Fruit fly (Drosophila melanogaster): ENCODE data around the gene Or13a.

DNA sequence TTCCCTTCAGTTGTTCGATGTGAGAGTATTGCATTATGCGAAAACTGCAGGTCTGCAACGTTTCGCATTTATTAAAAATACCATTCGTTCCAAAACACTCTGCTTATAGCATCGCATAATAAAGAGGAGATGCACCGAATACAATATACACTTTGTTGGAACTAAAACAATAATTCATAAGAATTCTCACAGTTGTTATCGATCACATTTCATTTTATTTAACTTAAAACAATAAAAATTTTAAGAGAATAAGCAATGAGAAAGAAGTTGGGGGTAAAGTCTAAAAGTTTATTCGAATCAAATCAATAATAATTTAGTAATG is 40.0 kb upstream of the Or13a start:
- TF ChIP-seq Sox14 (GFP tag; optimal IDR thresholded peaks at IDR 0.05) (no peak), Blimp-1 (GFP tag; optimal IDR thresholded peaks at IDR 0.05) (no peak), eg (GFP tag; IDR thresholded peaks at IDR 0.05) (no peak), CG16779 (tag; optimal IDR thresholded peaks at IDR 0.05) (no peak), lz (GFP tag; optimal IDR thresholded peaks at IDR 0.05) (peak; percentile 16), CG3032 (tag; optimal IDR thresholded peaks at IDR 0.05) (peak; percentile 30), Hr4 (GFP tag; optimal IDR thresholded peaks at IDR 0.05) (peak; percentile 33), Ets21C (GFP tag; optimal IDR thresholded peaks at IDR 0.05) (no peak), Lpt (GFP tag; optimal IDR thresholded peaks at IDR 0.05) (no peak), CG11902 (GFP tag; optimal IDR thresholded peaks at IDR 0.05) (no peak), Eip75B (GFP tag; optimal IDR thresholded peaks at IDR 0.05) (no peak), CG6854 (GFP tag; optimal IDR thresholded peaks at IDR 0.05) (no peak), svp (GFP tag) (no peak)
